Fruit fly (Drosophila melanogaster): ENCODE data around the gene CG13857.

The CG13857 gene

dm6 chr3R:22375674-22376073 is 18.2 kb downstream of the CG13857 start, which contains the start of gene CG18596 (continued):
- TF ChIP-seq Scr (GFP tag; IDR thresholded peaks at IDR 0.05; ENCODE audit: partially characterized antibody) (peak; percentile 98), salm (tag; optimal IDR thresholded peaks at IDR 0.05) (no peak), Hand (GFP tag; optimal IDR thresholded peaks at IDR 0.05) (no peak), ap (GFP tag; IDR thresholded peaks at IDR 0.05) (no peak), CG31388 (GFP tag; optimal IDR thresholded peaks at IDR 0.05) (no peak), CG9215 (GFP tag; IDR thresholded peaks at IDR 0.05) (no peak), onecut (GFP tag; IDR thresholded peaks at IDR 0.05) (no peak), CG14965 (GFP tag; optimal IDR thresholded peaks at IDR 0.05; ENCODE audit: borderline replicate concordance) (no peak), bbx (GFP tag; IDR thresholded peaks at IDR 0.05; ENCODE audit: partially characterized antibody) (peak; percentile 93), sima (GFP tag; optimal IDR thresholded peaks at IDR 0.05) (no peak), odd (GFP tag; optimal IDR thresholded peaks at IDR 0.05) (no peak), repo (GFP tag; optimal IDR thresholded peaks at IDR 0.05) (no peak), CG4424 (GFP tag; optimal IDR thresholded peaks at IDR 0.05) (no peak), Hsf (GFP tag; optimal IDR thresholded peaks at IDR 0.05) (no peak), CG8281 (tag; optimal IDR thresholded peaks at IDR 0.05) (no peak), esg (GFP tag; conservative IDR thresholded peaks at IDR 0.05) (no peak), CG33213 (GFP tag; optimal IDR thresholded peaks at IDR 0.05) (no peak), CG2712 (tag; optimal IDR thresholded peaks at IDR 0.05) (no peak), Awh (GFP tag; IDR thresholded peaks at IDR 0.05) (no peak), Optix (GFP tag; IDR thresholded peaks at IDR 0.05) (no peak), kah (GFP tag; optimal IDR thresholded peaks at IDR 0.05) (no peak), Ada2b (GFP tag; IDR thresholded peaks at IDR 0.05) (no peak), CG2116 (GFP tag; optimal IDR thresholded peaks at IDR 0.05) (peak; percentile 94), ken (GFP tag; IDR thresholded peaks at IDR 0.05) (no peak), pzg (GFP tag; optimal IDR thresholded peaks at IDR 0.05) (peak; percentile 60), maf-S (GFP tag; optimal IDR thresholded peaks at IDR 0.05) (no peak), CG14667 (GFP tag; IDR thresholded peaks at IDR 0.05) (no peak), al (GFP tag; IDR thresholded peaks at IDR 0.05) (no peak), NfI (GFP tag; optimal IDR thresholded peaks at IDR 0.05) (no peak), Stat92E (GFP tag; optimal IDR thresholded peaks at IDR 0.05) (no peak), fu2 (GFP tag; optimal IDR thresholded peaks at IDR 0.05) (no peak), CG12071 (GFP tag; optimal IDR thresholded peaks at IDR 0.05) (no peak), zf30C (GFP tag; optimal IDR thresholded peaks at IDR 0.05) (no peak), tna (GFP tag; IDR thresholded peaks at IDR 0.05; ENCODE audit: partially characterized antibody) (peak; percentile 88), CG7963 (GFP tag; IDR thresholded peaks at IDR 0.05; ENCODE audit: partially characterized antibody) (peak; percentile 61; the same call in 1 of the 3 replicates), Tbp (GFP tag; optimal IDR thresholded peaks at IDR 0.05) (no peak), usp (GFP tag; optimal IDR thresholded peaks at IDR 0.05) (no peak), Dek (tag; optimal IDR thresholded peaks at IDR 0.05) (no peak), CG11093 (GFP tag; IDR thresholded peaks at IDR 0.05) (no peak), CG12299 (tag; optimal IDR thresholded peaks at IDR 0.05) (no peak), kni (GFP tag; optimal IDR thresholded peaks at IDR 0.05) (no peak), gfzf (GFP tag; optimal IDR thresholded peaks at IDR 0.05) (peak; percentile 0), gt (GFP tag; IDR thresholded peaks at IDR 0.05) (no peak), unc-4 (GFP tag; IDR thresholded peaks at IDR 0.05; ENCODE audit: partially characterized antibody) (peak; percentile 95), CG7372 (GFP tag; IDR thresholded peaks at IDR 0.05) (no peak), CG1792 (GFP tag; optimal IDR thresholded peaks at IDR 0.05) (no peak), ewg (GFP tag; optimal IDR thresholded peaks at IDR 0.05) (no peak), Doc2 (GFP tag; IDR thresholded peaks at IDR 0.05) (no peak), CG34376 (GFP tag; optimal IDR thresholded peaks at IDR 0.05) (no peak), zfh2 (GFP tag; optimal IDR thresholded peaks at IDR 0.05) (no peak), MESR4 (GFP tag; optimal IDR thresholded peaks at IDR 0.05) (peak; percentile 60), Nf-YB (GFP tag; optimal IDR thresholded peaks at IDR 0.05) (no peak)
